Worm (Caenorhabditis elegans): ENCODE results near the gene mdt-8.

- TF ChIP-seq zip-2 (tag; optimal IDR thresholded peaks at IDR 0.05) (no peak), mep-1 (tag; optimal IDR thresholded peaks at IDR 0.05) (no peak), mxl-2 (GFP tag; conservative IDR thresholded peaks at IDR 0.05) (no peak)
Observed at ce11 chrII:11487999-11488398, 45.6 kb downstream of the mdt-8 start, which contains the start of gene B0334.13.
